Worm (Caenorhabditis elegans) whole organism, young adult: ENCODE results near the gene ZK892.4.
"Not testable (repeated sequence)": the region's sequence is repeated elsewhere in the genome, so short reads cannot be mapped to it uniquely, and the experiment has no call there.

ENCODE experiments used
- B0261.1 ChIP-seq: sonication (generic microtip); optimal IDR thresholded peaks from 2 replicates; lab custom pipeline; 2016; ENCODE audit warnings: mild to moderate bottlenecking, missing genetic modification characterization, moderate library complexity, missing compliant biosample characterization
- F49E8.2 ChIP-seq: sonication (generic microtip); optimal IDR thresholded peaks from 3 replicates; lab custom pipeline; 2017; ENCODE audit warnings: missing genetic modification characterization, mild to moderate bottlenecking, missing compliant biosample characterization, antibody characterized with exemption, moderate library complexity; ENCODE audit not compliant: insufficient read depth
- ceh-100 ChIP-seq: fragments of 200-800 bp; sonication (Bioruptor generic); IDR thresholded peaks from 2 replicates; pipeline ENCODE4 v1.3.6; 2022; ENCODE audit warnings: missing genetic modification reagents, missing genetic modification characterization, missing compliant biosample characterization
- him-1 ChIP-seq: sonication (generic microtip); optimal IDR thresholded peaks from 2 replicates; lab custom pipeline; 2016; ENCODE audit warnings: missing genotype, missing genetic modification reagents, missing genetic modification characterization, missing compliant biosample characterization
- hmg-1.2 ChIP-seq: fragments of 200-800 bp; sonication (Bioruptor generic); IDR thresholded peaks from 2 replicates; pipeline ENCODE4 v1.3.6; 2022; ENCODE audit warnings: missing genetic modification reagents, missing genetic modification characterization, missing compliant biosample characterization
- hrde-1 ChIP-seq: sonication (generic microtip); optimal IDR thresholded peaks from 2 replicates; lab custom pipeline; 2016; ENCODE audit warnings: missing genetic modification characterization, mild to moderate bottlenecking, missing compliant biosample characterization, moderate library complexity, missing genotype, missing genetic modification reagents, borderline replicate concordance
- hsf-1 ChIP-seq: fragments of 200-800 bp; sonication (Bioruptor generic); IDR thresholded peaks from 2 replicates; pipeline ENCODE4 v1.3.6; 2022; ENCODE audit warnings: missing genetic modification reagents, missing genetic modification characterization, missing compliant biosample characterization
- madf-6 ChIP-seq: fragments of 200-800 bp; sonication (Bioruptor generic); IDR thresholded peaks from 2 replicates; pipeline ENCODE4 v1.3.6; 2022; ENCODE audit warnings: missing genetic modification reagents, missing genetic modification characterization, missing compliant biosample characterization
- madf-8 ChIP-seq: fragments of 200-800 bp; sonication (Bioruptor generic); conservative IDR thresholded peaks from 2 replicates; pipeline ENCODE4 v1.3.6; 2022; ENCODE audit warnings: missing genetic modification reagents, missing genetic modification characterization, missing compliant biosample characterization
- xnd-1 ChIP-seq: sonication (generic microtip); optimal IDR thresholded peaks from 2 replicates; lab custom pipeline; 2016; ENCODE audit warnings: missing genotype, missing genetic modification reagents, missing genetic modification characterization, missing compliant biosample characterization

- TF ChIP-seq madf-8 (GFP tag; lab: Robert Waterston, UW); xnd-1 (tag; lab: Kevin White, UChicago); madf-6; B0261.1 (tag; lab: Kevin White, UChicago); ceh-100; F49E8.2 (tag; lab: Kevin White, UChicago); him-1; hrde-1 (tag; lab: Kevin White, UChicago); hsf-1; hmg-1.2 (GFP tag; lab: Robert Waterston, UW): not testable (repeated sequence)
Measured at ce11 chrII:10006266-10006665, at the start of gene ZK892.4.
